Fruit fly (Drosophila melanogaster) whole organism, embryonic: ENCODE measurements around the gene NFAT.
A peak's percentile ranks its signal among the peaks of the same experiment; 100 is the strongest.

ENCODE experiments used
- Adf1 ChIP-seq: fragments of 200-800 bp; sonication (Bioruptor generic); IDR thresholded peaks from 2 replicates; pipeline ENCODE4 v1.3.6; 2022; ENCODE audit warnings: missing biosample characterization, missing genetic modification characterization
- Bgb ChIP-seq: fragments of 200-800 bp; sonication (Bioruptor generic); IDR thresholded peaks from 2 replicates; pipeline ENCODE4 v1.3.6; 2022; ENCODE audit warnings: missing biosample characterization, missing genetic modification characterization; ENCODE audit not compliant: partially characterized antibody
- CG10462 ChIP-seq: fragments of 200-800 bp; sonication (Bioruptor generic); optimal IDR thresholded peaks from 2 replicates; lab custom pipeline; 2016; ENCODE audit warnings: missing biosample characterization, missing genetic modification characterization
- CG11093 ChIP-seq: fragments of 200-800 bp; sonication (Bioruptor generic); IDR thresholded peaks from 3 replicates; pipeline ENCODE4 v1.3.6; 2022; ENCODE audit warnings: missing biosample characterization, missing genetic modification characterization
- CG11398 ChIP-seq: fragments of 200-800 bp; sonication (Bioruptor generic); optimal IDR thresholded peaks from 2 replicates; lab custom pipeline; 2016; ENCODE audit warnings: missing biosample characterization, missing genetic modification characterization
- CG11456 ChIP-seq: fragments of 200-800 bp; sonication (Bioruptor generic); IDR thresholded peaks from 3 replicates; pipeline ENCODE4 v1.3.6; 2022; ENCODE audit warnings: missing biosample characterization, missing genetic modification characterization
- CG11560 ChIP-seq: fragments of 200-800 bp; sonication (Bioruptor generic); IDR thresholded peaks from 3 replicates; pipeline ENCODE4 v1.3.6; 2022; ENCODE audit warnings: missing biosample characterization, missing genetic modification characterization
- CG12071 ChIP-seq: fragments of 200-800 bp; sonication (Bioruptor generic); optimal IDR thresholded peaks from 3 replicates; lab custom pipeline; 2018; ENCODE audit warnings: missing biosample characterization, mild to moderate bottlenecking, missing genetic modification characterization
- CG12942 ChIP-seq: fragments of 200-800 bp; sonication (Bioruptor generic); optimal IDR thresholded peaks from 3 replicates; lab custom pipeline; 2016; ENCODE audit warnings: missing biosample characterization, missing genetic modification characterization
- CG13287 ChIP-seq: fragments of 200-800 bp; sonication (Bioruptor generic); IDR thresholded peaks from 2 replicates; pipeline ENCODE4 v1.3.6; 2022; ENCODE audit warnings: missing biosample characterization, missing genetic modification characterization; ENCODE audit not compliant: partially characterized antibody
- CG14441 ChIP-seq: fragments of 200-800 bp; sonication (Bioruptor generic); IDR thresholded peaks from 2 replicates; pipeline ENCODE4 v1.3.6; 2022; ENCODE audit warnings: missing biosample characterization, missing genetic modification characterization
- CG14860 ChIP-seq: fragments of 200-800 bp; sonication (Bioruptor generic); IDR thresholded peaks from 3 replicates; pipeline ENCODE4 v1.3.6; 2022; ENCODE audit warnings: missing biosample characterization, missing genetic modification characterization; ENCODE audit not compliant: partially characterized antibody
- CG15011 ChIP-seq: fragments of 200-800 bp; sonication (Bioruptor generic); optimal IDR thresholded peaks from 3 replicates; lab custom pipeline; 2018; ENCODE audit warnings: missing biosample characterization, mild to moderate bottlenecking, missing genetic modification characterization
- CG15073 ChIP-seq: fragments of 200-800 bp; sonication (Bioruptor generic); optimal IDR thresholded peaks from 2 replicates; lab custom pipeline; 2016; ENCODE audit warnings: missing biosample characterization, missing genetic modification characterization
- CG17385 ChIP-seq: fragments of 200-800 bp; sonication (Bioruptor generic); optimal IDR thresholded peaks from 3 replicates; lab custom pipeline; 2018; ENCODE audit warnings: missing biosample characterization, mild to moderate bottlenecking, missing genetic modification characterization
- CG18476 ChIP-seq: fragments of 200-800 bp; sonication (Bioruptor generic); optimal IDR thresholded peaks from 2 replicates; lab custom pipeline; 2016; ENCODE audit warnings: missing biosample characterization, mild to moderate bottlenecking, missing genetic modification characterization
- CG31441 ChIP-seq: fragments of 200-800 bp; sonication (Bioruptor generic); IDR thresholded peaks from 2 replicates; pipeline ENCODE4 v1.3.6; 2022; ENCODE audit warnings: missing biosample characterization, missing genetic modification characterization
- CG4424 ChIP-seq: fragments of 200-800 bp; sonication (Bioruptor generic); optimal IDR thresholded peaks from 3 replicates; lab custom pipeline; 2016; ENCODE audit warnings: missing biosample characterization, missing genetic modification characterization
- CG6683 ChIP-seq: fragments of 200-800 bp; sonication (Bioruptor generic); optimal IDR thresholded peaks from 2 replicates; lab custom pipeline; 2017; ENCODE audit warnings: missing biosample characterization, mild to moderate bottlenecking, missing genetic modification characterization, missing genetic modification reagents
- CG7987 ChIP-seq: fragments of 200-800 bp; sonication (Bioruptor generic); optimal IDR thresholded peaks from 2 replicates; lab custom pipeline; 2018; ENCODE audit warnings: missing biosample characterization, mild to moderate bottlenecking, missing genetic modification characterization, moderate library complexity
- CG8478 ChIP-seq: fragments of >200 bp; optimal IDR thresholded peaks from 2 replicates; lab custom pipeline; 2018
- CG9797 ChIP-seq: fragments of 200-800 bp; sonication (Bioruptor generic); optimal IDR thresholded peaks from 3 replicates; lab custom pipeline; 2018; ENCODE audit warnings: missing biosample characterization, mild to moderate bottlenecking, missing genetic modification characterization
- CoRest ChIP-seq: fragments of 200-800 bp; sonication (Bioruptor generic); optimal IDR thresholded peaks from 3 replicates; lab custom pipeline; 2018; ENCODE audit warnings: missing biosample characterization, mild to moderate bottlenecking, missing genetic modification characterization, moderate library complexity
- Dip2 ChIP-seq: fragments of 200-800 bp; sonication (Bioruptor generic); IDR thresholded peaks from 2 replicates; pipeline ENCODE4 v1.3.6; 2022; ENCODE audit warnings: missing biosample characterization, missing genetic modification characterization
- Ets97D ChIP-seq: fragments of 200-800 bp; sonication (Bioruptor generic); optimal IDR thresholded peaks from 3 replicates; lab custom pipeline; 2016; ENCODE audit warnings: missing biosample characterization, missing genetic modification characterization
- H2.0 ChIP-seq: fragments of 200-800 bp; sonication (Bioruptor generic); IDR thresholded peaks from 2 replicates; pipeline ENCODE4 v1.3.6; 2022; ENCODE audit warnings: missing biosample characterization, missing genetic modification characterization
- Med ChIP-seq: fragments of 200-800 bp; sonication (Bioruptor generic); peaks from one replicate; lab custom pipeline; 2016; ENCODE audit warnings: missing biosample characterization, missing genetic modification characterization, mild to moderate bottlenecking, inconsistent platforms, moderate library complexity
- Meics ChIP-seq: fragments of 200-800 bp; sonication (Bioruptor generic); optimal IDR thresholded peaks from 2 replicates; lab custom pipeline; 2017; ENCODE audit warnings: missing biosample characterization, mild to moderate bottlenecking, missing genetic modification characterization
- Ptx1 ChIP-seq: fragments of 200-800 bp; sonication (Bioruptor generic); IDR thresholded peaks from 2 replicates; pipeline ENCODE4 v1.3.6; 2022; ENCODE audit warnings: missing biosample characterization, missing genetic modification characterization
- Stat92E ChIP-seq, 3 experiments: fragments of >200 bp in 2 of 3; fragments of 200-800 bp in 1 of 3; sonication (Bioruptor generic) in 1 of 3; optimal IDR thresholded peaks; 2 replicates each; lab custom pipeline; 2017 to 2019; ENCODE audit warnings: missing biosample characterization in 3 of 3, missing genetic modification characterization in 3 of 3, mild to moderate bottlenecking in 1 of 3, moderate library complexity in 1 of 3
- Tbp ChIP-seq: fragments of >200 bp; optimal IDR thresholded peaks from 2 replicates; lab custom pipeline; 2018; ENCODE audit warnings: missing biosample characterization, missing genetic modification characterization
- abd-A ChIP-seq: fragments of 200-800 bp; sonication (Bioruptor generic); optimal IDR thresholded peaks from 3 replicates; lab custom pipeline; 2019; ENCODE audit warnings: missing biosample characterization, mild to moderate bottlenecking, missing genetic modification characterization, moderate library complexity
- amos ChIP-seq: fragments of 200-800 bp; sonication (Bioruptor generic); IDR thresholded peaks from 2 replicates; pipeline ENCODE4 v1.3.6; 2022; ENCODE audit warnings: missing biosample characterization, missing genetic modification characterization; ENCODE audit not compliant: partially characterized antibody
- ara ChIP-seq: fragments of 200-800 bp; sonication (Bioruptor generic); IDR thresholded peaks from 2 replicates; pipeline ENCODE4 v1.3.6; 2022; ENCODE audit warnings: missing biosample characterization, missing genetic modification characterization
- br ChIP-seq: fragments of >200 bp; optimal IDR thresholded peaks from 2 replicates; lab custom pipeline; 2017
- dati ChIP-seq: fragments of 200-800 bp; sonication (Bioruptor generic); IDR thresholded peaks from 2 replicates; pipeline ENCODE4 v1.3.6; 2022; ENCODE audit warnings: missing biosample characterization, missing genetic modification characterization
- fd96Cb ChIP-seq: fragments of 200-800 bp; sonication (Bioruptor generic); optimal IDR thresholded peaks from 2 replicates; lab custom pipeline; 2018; ENCODE audit warnings: missing biosample characterization, mild to moderate bottlenecking, missing genetic modification characterization, moderate library complexity
- grau ChIP-seq: fragments of 200-800 bp; optimal IDR thresholded peaks from 3 replicates; lab custom pipeline; 2019; ENCODE audit warnings: missing biosample characterization, mild to moderate bottlenecking, missing genetic modification characterization, moderate library complexity
- ham ChIP-seq: fragments of 200-800 bp; sonication (Bioruptor generic); IDR thresholded peaks from 2 replicates; pipeline ENCODE4 v1.3.6; 2022; ENCODE audit warnings: missing biosample characterization, missing genetic modification characterization
- lbe ChIP-seq: fragments of 200-800 bp; sonication (Bioruptor generic); optimal IDR thresholded peaks from 2 replicates; lab custom pipeline; 2016; ENCODE audit warnings: missing biosample characterization, mild to moderate bottlenecking, missing genetic modification characterization
- lola ChIP-seq, 3 experiments: fragments of >200 bp in 2 of 3; fragments of 200-800 bp in 1 of 3; sonication (Bioruptor generic) in 1 of 3; optimal IDR thresholded peaks; 2 replicates each; lab custom pipeline; 2017 to 2019; ENCODE audit warnings: missing biosample characterization in 3 of 3, missing genetic modification characterization in 3 of 3, mild to moderate bottlenecking in 1 of 3, moderate library complexity in 1 of 3
- nerfin-1 ChIP-seq: fragments of 200-800 bp; sonication (Bioruptor generic); optimal IDR thresholded peaks from 3 replicates; lab custom pipeline; 2019; ENCODE audit warnings: missing biosample characterization, mild to moderate bottlenecking, missing genetic modification characterization, moderate library complexity
- nmo ChIP-seq: fragments of 200-800 bp; sonication (Bioruptor generic); optimal IDR thresholded peaks from 2 replicates; lab custom pipeline; 2018; ENCODE audit warnings: missing biosample characterization, mild to moderate bottlenecking, missing genetic modification characterization, moderate library complexity
- org-1 ChIP-seq: fragments of 200-800 bp; sonication (Bioruptor generic); optimal IDR thresholded peaks from 2 replicates; lab custom pipeline; 2017; ENCODE audit warnings: missing biosample characterization, missing genetic modification characterization
- prd ChIP-seq, 3 experiments: fragments of >200 bp in 2 of 3; fragments of 200-800 bp in 1 of 3; sonication (Bioruptor generic) in 1 of 3; optimal IDR thresholded peaks in 2 of 3; IDR thresholded peaks in 1 of 3; 2 replicates in 2 of 3; 3 replicates in 1 of 3; pipeline versions ENCODE4 v1.3.6 to Lab custom; 2017 to 2022; ENCODE audit warnings: missing biosample characterization in 1 of 3, missing genetic modification characterization in 1 of 3
- slou ChIP-seq: fragments of 200-800 bp; sonication (Bioruptor generic); optimal IDR thresholded peaks from 3 replicates; lab custom pipeline; 2016; ENCODE audit warnings: missing biosample characterization, missing genetic modification characterization
- sob ChIP-seq: fragments of 200-800 bp; sonication (Bioruptor generic); IDR thresholded peaks from 2 replicates; pipeline ENCODE4 v1.3.6; 2022; ENCODE audit warnings: missing biosample characterization, missing genetic modification characterization
- sqz ChIP-seq: fragments of 200-800 bp; sonication (Bioruptor generic); optimal IDR thresholded peaks from 3 replicates; lab custom pipeline; 2018; ENCODE audit warnings: missing biosample characterization, mild to moderate bottlenecking, missing genetic modification characterization
- twi ChIP-seq: fragments of 200-800 bp; optimal IDR thresholded peaks from 2 replicates; lab custom pipeline; 2019; ENCODE audit warnings: missing biosample characterization, mild to moderate bottlenecking, missing genetic modification characterization, moderate library complexity
- vvl ChIP-seq: fragments of 200-800 bp; sonication (Bioruptor generic); IDR thresholded peaks from 2 replicates; pipeline ENCODE4 v1.3.6; 2022; ENCODE audit warnings: missing biosample characterization, missing genetic modification characterization
- wor ChIP-seq: fragments of 200-800 bp; sonication (Bioruptor generic); IDR thresholded peaks from 2 replicates; pipeline ENCODE4 v1.3.6; 2022; ENCODE audit warnings: missing biosample characterization, missing genetic modification characterization

The NFAT gene

dm6 chrX:13626579-13626894, 2.0 kb downstream of the NFAT start (continued):
- TF ChIP-seq Ptx1 (GFP tag; lab: Robert Waterston, UW) (peak; percentile 82), CG31441 (GFP tag; lab: Robert Waterston, UW) (peak; percentile 67), twi (tag; lab: Kevin White, UChicago) (peak; percentile 46), CG8478 (lab: Kevin White, UChicago) (no peak), nmo (GFP tag; lab: Kevin White, UChicago) (peak; percentile 75), lbe (GFP tag; lab: Kevin White, UChicago) (no peak), slou (peak; percentile 71), CG14860 (no peak), fd96Cb (tag; lab: Kevin White, UChicago) (peak; percentile 64), sqz (peak; percentile 83), CG11093 (GFP tag; lab: Robert Waterston, UW) (0 out of 3 replicates have a peak, but pooled peaks have one; percentile 67), CG7987 (peak; percentile 72), nerfin-1 (tag; lab: Kevin White, UChicago) (peak; percentile 53), CG13287 (peak; percentile 22; the same call in 1 of the 2 replicates), CG11560 (tag; lab: Robert Waterston, UW) (0 out of 3 replicates have a peak, but pooled peaks have one; percentile 36), CG15011 (peak; percentile 13), ara (GFP tag; lab: Robert Waterston, UW) (peak; percentile 34; the same call in 1 of the 2 replicates), vvl (peak; percentile 79; the same call in 1 of the 2 replicates), prd (optimal IDR thresholded peaks at IDR 0.05; lab: Kevin White, UChicago) (no peak), prd (GFP tag; IDR thresholded peaks at IDR 0.05; lab: Robert Waterston, UW) (peak; percentile 82), sob (GFP tag; lab: Robert Waterston, UW) (peak; percentile 75), Ets97D (GFP tag; lab: Kevin White, UChicago) (no peak), CG12071 (peak; percentile 60), Stat92E (GFP tag; optimal IDR thresholded peaks at IDR 0.05; lab: Kevin White, UChicago) (no peak), CG11456 (peak; percentile 81), grau (tag; lab: Kevin White, UChicago) (peak; percentile 98), CG11398 (peak; percentile 53), dati (GFP tag; lab: Robert Waterston, UW) (peak; percentile 13; the same call in 1 of the 2 replicates), CG18476 (GFP tag; lab: Kevin White, UChicago) (no peak), Bgb (GFP tag; lab: Robert Waterston, UW) (no peak), CG12942 (GFP tag; lab: Kevin White, UChicago) (peak; percentile 70), CoRest (tag; lab: Kevin White, UChicago) (peak; percentile 87), Meics (GFP tag; lab: Kevin White, UChicago) (peak; percentile 83), H2.0 (GFP tag; lab: Robert Waterston, UW) (peak; percentile 39; the same call in 1 of the 2 replicates), ham (GFP tag; lab: Robert Waterston, UW) (peak; percentile 7; the same call in 1 of the 2 replicates), org-1 (GFP tag; lab: Kevin White, UChicago) (peak; percentile 65), abd-A (tag; lab: Kevin White, UChicago) (peak; percentile 78), amos (GFP tag; lab: Robert Waterston, UW) (no peak), CG4424 (peak; percentile 69), CG10462 (GFP tag; lab: Kevin White, UChicago) (peak; percentile 44), CG9797 (GFP tag; lab: Kevin White, UChicago) (no peak), CG17385 (GFP tag; lab: Kevin White, UChicago) (peak; percentile 78), lola (GFP tag; optimal IDR thresholded peaks at IDR 0.05; lab: Kevin White, UChicago) (peak in 1 of 3 experiments; percentile 42), CG15073 (GFP tag; lab: Kevin White, UChicago) (no peak), Dip2 (GFP tag; lab: Robert Waterston, UW) (no peak), Adf1 (peak; percentile 47), CG14441 (GFP tag; lab: Robert Waterston, UW) (peak; percentile 74), Med (GFP tag; lab: Kevin White, UChicago) (peak; percentile 96), br (lab: Kevin White, UChicago) (no peak), CG6683 (GFP tag; lab: Kevin White, UChicago) (peak; percentile 46), wor (GFP tag; lab: Robert Waterston, UW) (peak; percentile 69), Tbp (no peak)
